Worm (Caenorhabditis elegans) whole organism, mixed stage, embryonic: ENCODE measurements around the gene gpa-12.

ENCODE experiments used
- M03D4.4 ChIP-seq: sonication (generic microtip); optimal IDR thresholded peaks from 2 replicates; lab custom pipeline; 2017; ENCODE audit warnings: mild to moderate bottlenecking, missing genetic modification characterization, missing compliant biosample characterization
- bed-3 ChIP-seq: fragments of 200-800 bp; sonication (Bioruptor generic); optimal IDR thresholded peaks from 3 replicates; lab custom pipeline; 2018; ENCODE audit warnings: mild to moderate bottlenecking, missing genetic modification characterization, moderate library complexity, missing compliant biosample characterization
- blmp-1 ChIP-seq: fragments of 150-350 bp; optimal IDR thresholded peaks from 2 replicates; lab custom pipeline; 2014; ENCODE audit warnings: missing biosample characterization, missing genetic modification characterization
- ceh-39 ChIP-seq: fragments of 150-350 bp; optimal IDR thresholded peaks from 2 replicates; lab custom pipeline; 2014; ENCODE audit warnings: missing biosample characterization, missing genetic modification characterization
- ceh-43 ChIP-seq: fragments of 200-800 bp; sonication (Bioruptor generic); optimal IDR thresholded peaks from 2 replicates; lab custom pipeline; 2018; ENCODE audit warnings: mild to moderate bottlenecking, missing genetic modification characterization, moderate library complexity, missing compliant biosample characterization
- ceh-83 ChIP-seq: fragments of 200-800 bp; sonication (Bioruptor generic); optimal IDR thresholded peaks from 2 replicates; lab custom pipeline; 2018; ENCODE audit warnings: mild to moderate bottlenecking, missing genetic modification characterization, missing compliant biosample characterization
- ces-1 ChIP-seq: fragments of 150-350 bp; optimal IDR thresholded peaks from 2 replicates; lab custom pipeline; 2014; ENCODE audit warnings: missing biosample characterization, missing genetic modification reagents, missing genetic modification characterization
- cnd-1 ChIP-seq: fragments of 200-800 bp; sonication (Bioruptor generic); optimal IDR thresholded peaks from 2 replicates; lab custom pipeline; 2018; ENCODE audit warnings: mild to moderate bottlenecking, missing genetic modification characterization, missing compliant biosample characterization
- drap-1 ChIP-seq: fragments of 200-800 bp; sonication (Bioruptor generic); optimal IDR thresholded peaks from 3 replicates; lab custom pipeline; 2018; ENCODE audit warnings: mild to moderate bottlenecking, missing genetic modification characterization, missing compliant biosample characterization
- elt-1 ChIP-seq: sonication (generic microtip); optimal IDR thresholded peaks from 2 replicates; lab custom pipeline; 2017; ENCODE audit warnings: missing genetic modification characterization, mild to moderate bottlenecking, missing compliant biosample characterization, antibody characterized with exemption, moderate library complexity, borderline replicate concordance; ENCODE audit not compliant: insufficient read depth
- elt-3 ChIP-seq: fragments of 150-350 bp; optimal IDR thresholded peaks from 2 replicates; lab custom pipeline; 2014; ENCODE audit warnings: missing biosample characterization, missing genetic modification characterization
- flh-1 ChIP-seq: fragments of 200-800 bp; sonication (Bioruptor generic); optimal IDR thresholded peaks from 2 replicates; lab custom pipeline; 2018; ENCODE audit warnings: mild to moderate bottlenecking, missing genetic modification characterization, moderate library complexity, missing compliant biosample characterization
- ham-2 ChIP-seq: fragments of 200-800 bp; sonication (Bioruptor generic); optimal IDR thresholded peaks from 2 replicates; lab custom pipeline; 2018; ENCODE audit warnings: mild to moderate bottlenecking, missing genetic modification characterization, missing compliant biosample characterization
- hlh-1 ChIP-seq: fragments of 150-350 bp; optimal IDR thresholded peaks from 2 replicates; lab custom pipeline; 2014; ENCODE audit warnings: missing biosample characterization, missing genetic modification reagents, missing genetic modification characterization
- lin-13 ChIP-seq: fragments of 150-350 bp; optimal IDR thresholded peaks from 2 replicates; lab custom pipeline; 2014; ENCODE audit warnings: missing biosample characterization, missing genetic modification characterization
- lin-32 ChIP-seq: fragments of 200-800 bp; sonication (Bioruptor generic); optimal IDR thresholded peaks from 2 replicates; lab custom pipeline; 2018; ENCODE audit warnings: mild to moderate bottlenecking, missing genetic modification characterization, missing compliant biosample characterization
- lsy-2 ChIP-seq: fragments of 150-350 bp; optimal IDR thresholded peaks from 2 replicates; lab custom pipeline; 2014; ENCODE audit warnings: missing biosample characterization, missing genetic modification characterization
- mab-5 ChIP-seq: fragments of 150-350 bp; optimal IDR thresholded peaks from 2 replicates; lab custom pipeline; 2014; ENCODE audit warnings: missing biosample characterization, missing genetic modification characterization
- mep-1 ChIP-seq: fragments of 150-350 bp; optimal IDR thresholded peaks from 2 replicates; lab custom pipeline; 2017; ENCODE audit warnings: missing biosample characterization, missing genetic modification reagents, missing genetic modification characterization, inconsistent platforms
- mls-2 ChIP-seq: sonication (generic microtip); optimal IDR thresholded peaks from 2 replicates; lab custom pipeline; 2016; ENCODE audit warnings: mild to moderate bottlenecking, missing genetic modification characterization, moderate library complexity, missing compliant biosample characterization
- nhr-12 ChIP-seq: fragments of 150-350 bp; optimal IDR thresholded peaks from 2 replicates; lab custom pipeline; 2014; ENCODE audit warnings: missing biosample characterization, missing genetic modification characterization
- nhr-2 ChIP-seq: fragments of 150-350 bp; optimal IDR thresholded peaks from 2 replicates; lab custom pipeline; 2014; ENCODE audit warnings: missing biosample characterization, missing genetic modification characterization
- nhr-237 ChIP-seq: fragments of 150-350 bp; optimal IDR thresholded peaks from 2 replicates; lab custom pipeline; 2014; ENCODE audit warnings: missing biosample characterization, missing genetic modification characterization
- nhr-28 ChIP-seq: fragments of 150-350 bp; optimal IDR thresholded peaks from 2 replicates; lab custom pipeline; 2014; ENCODE audit warnings: missing biosample characterization, missing genetic modification characterization
- nhr-76 ChIP-seq: sonication (generic microtip); optimal IDR thresholded peaks from 2 replicates; lab custom pipeline; 2017; ENCODE audit warnings: missing biosample characterization, missing genetic modification characterization
- pha-4 ChIP-seq: fragments of 150-350 bp; optimal IDR thresholded peaks from 2 replicates; lab custom pipeline; 2018; ENCODE audit warnings: missing biosample characterization, missing genetic modification reagents, missing genetic modification characterization
- sem-2 ChIP-seq: fragments of 200-800 bp; sonication (Bioruptor generic); optimal IDR thresholded peaks from 2 replicates; lab custom pipeline; 2018; ENCODE audit warnings: mild to moderate bottlenecking, missing genetic modification characterization, missing compliant biosample characterization
- snpc-4 ChIP-seq: fragments of 150-350 bp; optimal IDR thresholded peaks from 2 replicates; lab custom pipeline; 2014; ENCODE audit warnings: missing biosample characterization, missing genetic modification characterization
- sptf-1 ChIP-seq: sonication (generic microtip); optimal IDR thresholded peaks from 2 replicates; lab custom pipeline; 2017; ENCODE audit warnings: mild to moderate bottlenecking, missing genetic modification characterization, moderate library complexity, missing compliant biosample characterization
- tbx-8 ChIP-seq: fragments of 200-800 bp; sonication (Bioruptor generic); optimal IDR thresholded peaks from 2 replicates; lab custom pipeline; 2018; ENCODE audit warnings: mild to moderate bottlenecking, missing genetic modification characterization, moderate library complexity, missing compliant biosample characterization
- unc-120 ChIP-seq: sonication (generic microtip); optimal IDR thresholded peaks from 2 replicates; lab custom pipeline; 2017; ENCODE audit warnings: missing genetic modification characterization, missing compliant biosample characterization; ENCODE audit not compliant: poor library complexity, severe bottlenecking
- unc-39 ChIP-seq: fragments of 150-350 bp; optimal IDR thresholded peaks from 2 replicates; lab custom pipeline; 2014; ENCODE audit warnings: missing biosample characterization, missing genetic modification characterization
- unc-62 ChIP-seq: fragments of 150-350 bp; optimal IDR thresholded peaks from 2 replicates; lab custom pipeline; 2014; ENCODE audit warnings: missing biosample characterization, missing genetic modification reagents, missing genetic modification characterization
- zip-8 ChIP-seq: fragments of 150-350 bp; optimal IDR thresholded peaks from 2 replicates; lab custom pipeline; 2014; ENCODE audit warnings: missing biosample characterization, missing genetic modification characterization
- ztf-11 ChIP-seq: fragments of 150-350 bp; optimal IDR thresholded peaks from 2 replicates; lab custom pipeline; 2014; ENCODE audit warnings: missing biosample characterization, missing genetic modification characterization

The gpa-12 gene

DNA sequence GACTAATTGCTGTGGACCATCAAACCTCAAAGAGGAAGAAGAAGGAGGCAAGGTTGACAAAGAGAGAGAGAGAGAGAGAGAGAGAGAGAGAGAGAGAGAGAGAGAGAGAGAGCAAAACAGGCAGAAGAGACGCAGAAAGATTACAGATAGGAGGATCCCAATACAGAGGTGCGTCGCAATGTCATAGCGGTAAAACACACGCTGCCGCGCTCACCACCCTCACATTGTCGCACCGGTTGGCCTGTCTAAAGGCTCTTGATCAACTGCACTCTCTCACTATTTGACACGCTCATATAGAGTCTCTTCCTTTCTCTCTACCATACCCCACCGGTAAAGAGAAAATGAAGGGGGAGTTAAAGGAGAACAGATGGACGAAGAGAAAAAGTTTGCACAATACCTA lies 18.1 kb upstream of the gpa-12 start:
- peak; percentile 69 for TF ChIP-seq ham-2 (GFP tag; lab: Kevin White, UChicago)
- peak; percentile 74 for TF ChIP-seq nhr-2 (tag; lab: Kevin White, UChicago)
- peak; percentile 23 for TF ChIP-seq ceh-39
- peak; percentile 27 for TF ChIP-seq mls-2 (tag; lab: Kevin White, UChicago)
- TF ChIP-seq sem-2 (GFP tag; lab: Kevin White, UChicago) = no peak
- no peak for TF ChIP-seq mep-1 (tag; lab: Kevin White, UChicago)
- peak; percentile 48 for TF ChIP-seq M03D4.4 (tag; lab: Kevin White, UChicago)
- TF ChIP-seq drap-1 = peak; percentile 37
- peak; percentile 82 for TF ChIP-seq sptf-1
- peak; percentile 58 for TF ChIP-seq pha-4
- TF ChIP-seq elt-1 = no peak
- peak; percentile 63 for TF ChIP-seq cnd-1 (tag; lab: Kevin White, UChicago)
- peak; percentile 51 for TF ChIP-seq tbx-8 (GFP tag; lab: Kevin White, UChicago)
- peak; percentile 46 for TF ChIP-seq unc-120 (tag; lab: Kevin White, UChicago)

DNA sequence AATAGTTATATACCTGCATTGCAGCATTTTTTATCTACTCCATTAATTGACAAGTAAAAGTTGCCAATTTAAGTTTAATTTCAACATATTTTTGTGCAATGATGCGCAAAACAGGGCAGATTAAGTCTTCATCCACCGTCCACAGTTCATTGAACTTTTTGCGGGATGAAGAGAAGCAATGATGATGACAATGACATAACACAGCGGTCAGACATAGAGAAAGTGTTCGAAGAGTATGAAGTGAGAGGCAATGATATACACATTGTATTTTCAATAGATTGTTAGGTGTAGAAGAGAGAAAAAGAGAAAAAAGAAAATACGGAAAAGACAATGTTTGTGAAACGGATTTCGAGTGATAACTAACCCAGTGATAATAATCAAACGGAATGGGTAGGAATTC lies 16.5 kb upstream of the gpa-12 start:
- TF ChIP-seq elt-3 (tag; lab: Kevin White, UChicago) = peak; percentile 39
- TF ChIP-seq blmp-1 (tag; lab: Kevin White, UChicago) = peak; percentile 10
- no peak for TF ChIP-seq nhr-28
- TF ChIP-seq, all 35 proteins: peak for 2

DNA sequence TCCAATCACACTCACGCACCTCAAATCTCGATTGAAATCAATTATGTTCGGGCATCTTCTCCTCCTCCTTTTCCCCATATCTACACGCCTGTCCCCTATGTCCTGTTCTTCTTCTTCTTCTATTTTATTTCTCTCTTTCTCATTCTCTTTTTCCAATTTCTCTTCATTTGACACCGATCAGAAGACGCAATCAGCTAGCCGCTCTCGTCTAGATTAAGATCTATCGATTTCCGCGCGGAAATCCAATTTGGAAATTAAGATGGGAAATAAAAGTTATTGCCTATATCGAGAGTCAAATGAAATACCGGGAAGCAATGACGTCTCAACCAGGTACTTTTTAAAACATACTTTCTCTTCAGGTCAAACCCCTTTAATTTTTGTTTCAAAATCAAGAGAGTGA lies 14.9 kb upstream of the gpa-12 start:
- TF ChIP-seq ztf-11 (tag; lab: Kevin White, UChicago) (no peak), zip-8 (tag; lab: Kevin White, UChicago) (no peak), bed-3 (no peak), nhr-76 (tag; lab: Kevin White, UChicago) (no peak), unc-120 (tag; lab: Kevin White, UChicago) (peak; percentile 24), M03D4.4 (tag; lab: Kevin White, UChicago) (no peak), lin-32 (GFP tag; lab: Kevin White, UChicago) (no peak), lin-13 (tag; lab: Kevin White, UChicago) (no peak), ceh-39 (no peak), elt-3 (tag; lab: Kevin White, UChicago) (no peak), ceh-43 (GFP tag; lab: Kevin White, UChicago) (no peak), flh-1 (GFP tag; lab: Kevin White, UChicago) (no peak), unc-39 (tag; lab: Kevin White, UChicago) (no peak), lsy-2 (no peak), hlh-1 (peak; percentile 15), ces-1 (GFP tag; lab: Kevin White, UChicago) (no peak), drap-1 (no peak), sem-2 (GFP tag; lab: Kevin White, UChicago) (no peak), nhr-12 (tag; lab: Kevin White, UChicago) (no peak), mls-2 (tag; lab: Kevin White, UChicago) (no peak), elt-1 (peak; percentile 85), cnd-1 (tag; lab: Kevin White, UChicago) (no peak), mep-1 (tag; lab: Kevin White, UChicago) (no peak), unc-62 (GFP tag; lab: Kevin White, UChicago) (peak; percentile 27), ham-2 (GFP tag; lab: Kevin White, UChicago) (peak; percentile 74), blmp-1 (tag; lab: Kevin White, UChicago) (peak; percentile 12), nhr-237 (tag; lab: Kevin White, UChicago) (no peak), pha-4 (no peak), sptf-1 (no peak), nhr-28 (no peak), nhr-2 (tag; lab: Kevin White, UChicago) (no peak), mab-5 (tag; lab: Kevin White, UChicago) (no peak), tbx-8 (GFP tag; lab: Kevin White, UChicago) (no peak), ceh-83 (GFP tag; lab: Kevin White, UChicago) (no peak), snpc-4 (tag; lab: Kevin White, UChicago) (no peak)

DNA sequence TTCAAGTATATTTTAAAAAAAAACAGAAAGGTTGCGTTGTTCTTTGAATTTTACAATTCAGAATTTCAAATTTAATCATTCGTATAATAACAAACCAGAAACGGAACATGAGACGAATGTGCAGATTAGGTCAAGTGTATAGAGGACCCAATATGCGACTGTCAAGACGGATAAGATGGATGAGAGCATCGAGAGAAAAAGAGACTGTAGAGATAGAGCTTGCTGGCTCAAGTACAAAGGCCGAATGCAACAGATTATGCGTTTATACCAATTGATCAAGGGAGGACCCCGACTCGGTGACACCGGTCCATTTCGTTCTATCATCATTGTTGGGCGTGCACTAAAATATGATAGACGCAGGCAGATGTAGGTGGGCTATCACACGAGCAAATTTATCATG lies 13.0 kb upstream of the gpa-12 start:
- TF ChIP-seq bed-3 (no peak), nhr-2 (tag; lab: Kevin White, UChicago) (peak; percentile 64), hlh-1 (no peak)
